Worm (Caenorhabditis elegans) whole organism, L1 larva: ENCODE results near the gene Y46G5A.18.

Experiments
- aly-2 ChIP-seq: fragments of 150-350 bp; optimal IDR thresholded peaks from 2 replicates; lab custom pipeline; 2014; ENCODE audit warnings: missing biosample characterization, missing genetic modification characterization
- ama-1 ChIP-seq: fragments of 150-350 bp; optimal IDR thresholded peaks from 2 replicates; lab custom pipeline; 2014
- fkh-10 ChIP-seq: sonication (generic microtip); optimal IDR thresholded peaks from 2 replicates; lab custom pipeline; 2017; ENCODE audit warnings: missing biosample characterization, missing genetic modification reagents, missing genetic modification characterization
- fkh-8 ChIP-seq: sonication (generic microtip); optimal IDR thresholded peaks from 2 replicates; lab custom pipeline; 2016; ENCODE audit warnings: mild to moderate bottlenecking, missing genetic modification characterization, missing compliant biosample characterization
- fos-1 ChIP-seq: fragments of 150-350 bp; optimal IDR thresholded peaks from 2 replicates; lab custom pipeline; 2014; ENCODE audit warnings: missing biosample characterization, missing genetic modification characterization
- isw-1 ChIP-seq: fragments of 200-800 bp; sonication (Bioruptor generic); IDR thresholded peaks from 2 replicates; pipeline ENCODE4 v1.3.6; 2022; ENCODE audit warnings: missing genetic modification characterization, missing compliant biosample characterization
- jun-1 ChIP-seq: fragments of 150-350 bp; optimal IDR thresholded peaks from 2 replicates; lab custom pipeline; 2014; ENCODE audit warnings: missing biosample characterization, missing genetic modification reagents, missing genetic modification characterization
- lir-3 ChIP-seq: sonication (generic microtip); optimal IDR thresholded peaks from 2 replicates; lab custom pipeline; 2016; ENCODE audit warnings: mild to moderate bottlenecking, missing genetic modification characterization, moderate library complexity, missing compliant biosample characterization; ENCODE audit not compliant: poor library complexity

ce11 chrII:12774402-12774801 is 30.7 kb downstream of the Y46G5A.18 start, which contains the start of gene Y46G5A.14:
- TF ChIP-seq fkh-10 (GFP tag; lab: Kevin White, UChicago) (no peak), ama-1 (lab: Kevin White, UChicago) (no peak), aly-2 (tag; lab: Kevin White, UChicago) (no peak), fkh-8 (no peak), lir-3 (tag; lab: Kevin White, UChicago) (no peak), fos-1 (tag; lab: Kevin White, UChicago) (no peak), isw-1 (GFP tag; lab: Robert Waterston, UW) (no peak), jun-1 (tag; lab: Kevin White, UChicago) (no peak)
